Worm (Caenorhabditis elegans): ENCODE measurements around the gene srx-34.

ce11 chrV:7129460-7129859 lies 9.4 kb upstream of the srx-34 start, which contains the start of gene T01C4.8:
- TF ChIP-seq ama-1 (optimal IDR thresholded peaks at IDR 0.05) = no peak
- no peak for TF ChIP-seq tbx-11 (GFP tag; IDR thresholded peaks at IDR 0.05)
- TF ChIP-seq hnd-1 (tag; optimal IDR thresholded peaks at IDR 0.05) = no peak
- TF ChIP-seq scrt-1 (GFP tag; IDR thresholded peaks at IDR 0.05) = no peak
- TF ChIP-seq B0310.2 (tag; optimal IDR thresholded peaks at IDR 0.05) = no peak
- no peak for TF ChIP-seq hmg-4 (GFP tag; optimal IDR thresholded peaks at IDR 0.05)
- no peak for TF ChIP-seq ceh-13 (GFP tag; optimal IDR thresholded peaks at IDR 0.05)
- no peak for TF ChIP-seq tra-4 (tag; optimal IDR thresholded peaks at IDR 0.05)
- no peak for TF ChIP-seq tbx-37 (GFP tag; conservative IDR thresholded peaks at IDR 0.05)
- TF ChIP-seq ceh-36 (tag; optimal IDR thresholded peaks at IDR 0.05) = no peak
- TF ChIP-seq F13C5.2 (tag; optimal IDR thresholded peaks at IDR 0.05) = no peak
- no peak for TF ChIP-seq aly-1 (tag; optimal IDR thresholded peaks at IDR 0.05)

Measured in whole organism, early embryonic.